Fruit fly (Drosophila melanogaster) whole organism, prepupa: Measurements from ENCODE around the gene Nuf2.

Experiments used
- Blimp-1 ChIP-seq: fragments of 200-800 bp; sonication (Bioruptor generic); optimal IDR thresholded peaks from 3 replicates; lab custom pipeline; 2017; ENCODE audit warnings: missing biosample characterization, missing genetic modification characterization, mild to moderate bottlenecking, moderate library complexity, missing genetic modification reagents
- CG10631 ChIP-seq: fragments of 200-800 bp; sonication (Bioruptor generic); optimal IDR thresholded peaks from 2 replicates; lab custom pipeline; 2016; ENCODE audit warnings: missing biosample characterization, missing genetic modification characterization
- CG10669 ChIP-seq: fragments of 200-800 bp; sonication (Bioruptor generic); optimal IDR thresholded peaks from 3 replicates; lab custom pipeline; 2018; ENCODE audit warnings: missing biosample characterization, mild to moderate bottlenecking, missing genetic modification characterization, moderate library complexity
- CG11294 ChIP-seq: fragments of 200-800 bp; sonication (Bioruptor generic); IDR thresholded peaks from 2 replicates; pipeline ENCODE4 v1.3.6; 2022; ENCODE audit warnings: missing biosample characterization, missing genetic modification characterization
- CG11762 ChIP-seq: fragments of 200-800 bp; sonication (Bioruptor generic); optimal IDR thresholded peaks from 3 replicates; lab custom pipeline; 2016; ENCODE audit warnings: missing biosample characterization, missing genetic modification characterization; ENCODE audit not compliant: insufficient read depth
- CG11902 ChIP-seq: fragments of 200-800 bp; sonication (Bioruptor generic); optimal IDR thresholded peaks from 3 replicates; lab custom pipeline; 2016; ENCODE audit warnings: missing biosample characterization, missing genetic modification characterization
- CG15336 ChIP-seq: fragments of 200-800 bp; sonication (Bioruptor generic); IDR thresholded peaks from 2 replicates; pipeline ENCODE4 v1.3.6; 2022; ENCODE audit warnings: missing biosample characterization, missing genetic modification characterization
- CG1621 ChIP-seq: fragments of 200-800 bp; sonication (Bioruptor generic); optimal IDR thresholded peaks from 3 replicates; lab custom pipeline; 2018; ENCODE audit warnings: missing biosample characterization, mild to moderate bottlenecking, missing genetic modification characterization
- CG16779 ChIP-seq: fragments of 200-800 bp; sonication (Bioruptor generic); optimal IDR thresholded peaks from 3 replicates; lab custom pipeline; 2017; ENCODE audit warnings: missing biosample characterization, mild to moderate bottlenecking, missing genetic modification characterization
- CG3032 ChIP-seq: fragments of 200-800 bp; optimal IDR thresholded peaks from 2 replicates; lab custom pipeline; 2019; ENCODE audit warnings: missing biosample characterization, mild to moderate bottlenecking, missing genetic modification characterization, moderate library complexity
- CG31627 ChIP-seq: fragments of 200-800 bp; sonication (Bioruptor generic); optimal IDR thresholded peaks from 3 replicates; lab custom pipeline; 2016; ENCODE audit warnings: missing biosample characterization, missing genetic modification characterization
- CG32006 ChIP-seq: fragments of 200-800 bp; sonication (Bioruptor generic); optimal IDR thresholded peaks from 3 replicates; lab custom pipeline; 2017; ENCODE audit warnings: missing biosample characterization, mild to moderate bottlenecking, missing genetic modification characterization
- CG3919 ChIP-seq: fragments of 200-800 bp; sonication (Bioruptor generic); optimal IDR thresholded peaks from 3 replicates; lab custom pipeline; 2016; ENCODE audit warnings: missing biosample characterization, missing genetic modification characterization
- CG6276 ChIP-seq: fragments of 200-800 bp; sonication (Bioruptor generic); optimal IDR thresholded peaks from 2 replicates; lab custom pipeline; 2017; ENCODE audit warnings: missing biosample characterization, mild to moderate bottlenecking, missing genetic modification characterization
- CG6792 ChIP-seq: fragments of 200-800 bp; sonication (Bioruptor generic); optimal IDR thresholded peaks from 3 replicates; lab custom pipeline; 2016; ENCODE audit warnings: missing biosample characterization, missing genetic modification characterization
- CG6808 ChIP-seq: fragments of 200-800 bp; sonication (Bioruptor generic); optimal IDR thresholded peaks from 3 replicates; lab custom pipeline; 2017; ENCODE audit warnings: missing biosample characterization, missing genetic modification characterization, mild to moderate bottlenecking, moderate library complexity, missing genetic modification reagents
- CG6854 ChIP-seq: fragments of 200-800 bp; sonication (Bioruptor generic); optimal IDR thresholded peaks from 2 replicates; lab custom pipeline; 2017; ENCODE audit warnings: missing biosample characterization, mild to moderate bottlenecking, missing genetic modification characterization
- CG7368 ChIP-seq: fragments of 200-800 bp; sonication (Bioruptor generic); optimal IDR thresholded peaks from 3 replicates; lab custom pipeline; 2016; ENCODE audit warnings: missing biosample characterization, missing genetic modification characterization
- CG8319 ChIP-seq: fragments of 200-800 bp; sonication (Bioruptor generic); optimal IDR thresholded peaks from 3 replicates; lab custom pipeline; 2016; ENCODE audit warnings: missing biosample characterization, missing genetic modification characterization
- CG8632 ChIP-seq: fragments of 200-800 bp; sonication (Bioruptor generic); optimal IDR thresholded peaks from 3 replicates; lab custom pipeline; 2016; ENCODE audit warnings: missing biosample characterization, missing genetic modification characterization
- CG9139 ChIP-seq: fragments of 200-800 bp; sonication (Bioruptor generic); optimal IDR thresholded peaks from 3 replicates; lab custom pipeline; 2017; ENCODE audit warnings: missing biosample characterization, mild to moderate bottlenecking, missing genetic modification characterization
- Eip78C ChIP-seq: fragments of 200-800 bp; sonication (Bioruptor generic); peaks from one replicate; lab custom pipeline; 2016; ENCODE audit warnings: missing biosample characterization, missing genetic modification characterization
- Eip93F ChIP-seq: fragments of 200-800 bp; sonication (Bioruptor generic); optimal IDR thresholded peaks from 2 replicates; lab custom pipeline; 2016; ENCODE audit warnings: missing biosample characterization, mild to moderate bottlenecking, missing genetic modification characterization
- Ets21C ChIP-seq: fragments of 200-800 bp; sonication (Bioruptor generic); optimal IDR thresholded peaks from 3 replicates; lab custom pipeline; 2016; ENCODE audit warnings: missing biosample characterization, missing genetic modification characterization
- Ets96B ChIP-seq: fragments of 200-800 bp; optimal IDR thresholded peaks from 2 replicates; lab custom pipeline; 2019; ENCODE audit warnings: missing biosample characterization, mild to moderate bottlenecking, missing genetic modification characterization, moderate library complexity
- Gug ChIP-seq: fragments of 200-800 bp; sonication (Bioruptor generic); IDR thresholded peaks from 2 replicates; pipeline ENCODE4 v1.3.6; 2022; ENCODE audit warnings: missing biosample characterization, missing genetic modification characterization
- Hr38 ChIP-seq: sonication (Bioruptor generic); optimal IDR thresholded peaks from 2 replicates; lab custom pipeline; 2016; ENCODE audit warnings: missing biosample characterization, missing genetic modification characterization
- Hr39 ChIP-seq: fragments of 200-800 bp; sonication (Bioruptor generic); optimal IDR thresholded peaks from 2 replicates; lab custom pipeline; 2016; ENCODE audit warnings: missing biosample characterization, missing genetic modification characterization
- Hr4 ChIP-seq: fragments of 200-800 bp; sonication (Bioruptor generic); optimal IDR thresholded peaks from 3 replicates; lab custom pipeline; 2016; ENCODE audit warnings: missing biosample characterization, missing genetic modification characterization
- Lpt ChIP-seq: fragments of 200-800 bp; sonication (Bioruptor generic); optimal IDR thresholded peaks from 3 replicates; lab custom pipeline; 2016; ENCODE audit warnings: missing biosample characterization, missing genetic modification characterization
- Met ChIP-seq: fragments of 200-800 bp; sonication (Bioruptor generic); optimal IDR thresholded peaks from 3 replicates; lab custom pipeline; 2016; ENCODE audit warnings: missing biosample characterization, missing genetic modification characterization
- OdsH ChIP-seq: fragments of 200-800 bp; sonication (Bioruptor generic); optimal IDR thresholded peaks from 3 replicates; lab custom pipeline; 2016; ENCODE audit warnings: missing biosample characterization, missing genetic modification characterization
- Smox ChIP-seq: fragments of 200-800 bp; sonication (Bioruptor generic); optimal IDR thresholded peaks from 3 replicates; lab custom pipeline; 2016; ENCODE audit warnings: missing biosample characterization, missing genetic modification characterization
- Sox102F ChIP-seq: fragments of 200-800 bp; sonication (Bioruptor generic); optimal IDR thresholded peaks from 2 replicates; lab custom pipeline; 2016; ENCODE audit warnings: missing biosample characterization, mild to moderate bottlenecking, missing genetic modification characterization
- Sox14 ChIP-seq: fragments of 200-800 bp; sonication (Bioruptor generic); optimal IDR thresholded peaks from 3 replicates; lab custom pipeline; 2016; ENCODE audit warnings: missing biosample characterization, missing genetic modification characterization
- Sox15 ChIP-seq: fragments of 200-800 bp; sonication (Bioruptor generic); optimal IDR thresholded peaks from 3 replicates; lab custom pipeline; 2016; ENCODE audit warnings: missing biosample characterization, missing genetic modification characterization
- achi ChIP-seq: fragments of 200-800 bp; sonication (Bioruptor generic); optimal IDR thresholded peaks from 3 replicates; lab custom pipeline; 2016; ENCODE audit warnings: missing biosample characterization, missing genetic modification characterization
- acj6 ChIP-seq: fragments of 200-800 bp; sonication (Bioruptor generic); optimal IDR thresholded peaks from 3 replicates; lab custom pipeline; 2016; ENCODE audit warnings: missing biosample characterization, missing genetic modification characterization
- cyc ChIP-seq: fragments of 200-800 bp; sonication (Bioruptor generic); optimal IDR thresholded peaks from 3 replicates; lab custom pipeline; 2016; ENCODE audit warnings: missing biosample characterization, missing genetic modification characterization
- dac ChIP-seq: fragments of 200-800 bp; sonication (Bioruptor generic); optimal IDR thresholded peaks from 2 replicates; lab custom pipeline; 2017; ENCODE audit warnings: missing biosample characterization, mild to moderate bottlenecking, missing genetic modification characterization
- dsx ChIP-seq: fragments of 200-800 bp; optimal IDR thresholded peaks from 3 replicates; lab custom pipeline; 2019; ENCODE audit warnings: missing biosample characterization, mild to moderate bottlenecking, missing genetic modification characterization, moderate library complexity; ENCODE audit not compliant: poor library complexity, severe bottlenecking
- eg ChIP-seq: fragments of 200-800 bp; sonication (Bioruptor generic); IDR thresholded peaks from 3 replicates; pipeline ENCODE4 v1.3.6; 2022; ENCODE audit warnings: missing biosample characterization, missing genetic modification characterization
- esn ChIP-seq: fragments of 200-800 bp; sonication (Bioruptor generic); optimal IDR thresholded peaks from 2 replicates; lab custom pipeline; 2016; ENCODE audit warnings: missing biosample characterization, mild to moderate bottlenecking, missing genetic modification characterization, moderate library complexity
- fd85E ChIP-seq: fragments of 200-800 bp; sonication (Bioruptor generic); optimal IDR thresholded peaks from 3 replicates; lab custom pipeline; 2016; ENCODE audit warnings: missing biosample characterization, missing genetic modification characterization
- fkh ChIP-seq: fragments of 200-800 bp; sonication (Bioruptor generic); optimal IDR thresholded peaks from 3 replicates; lab custom pipeline; 2017; ENCODE audit warnings: missing biosample characterization, mild to moderate bottlenecking, missing genetic modification characterization, moderate library complexity
- net ChIP-seq: fragments of 200-800 bp; sonication (Bioruptor generic); optimal IDR thresholded peaks from 3 replicates; lab custom pipeline; 2016; ENCODE audit warnings: missing biosample characterization, missing genetic modification characterization
- salr ChIP-seq, 2 experiments: fragments of 200-800 bp; sonication (Bioruptor generic); optimal IDR thresholded peaks; 3 replicates each; lab custom pipeline; 2016 to 2018; ENCODE audit warnings: missing biosample characterization in 2 of 2, missing genetic modification characterization in 2 of 2, mild to moderate bottlenecking in 1 of 2
- svp ChIP-seq: fragments of 200-800 bp; sonication (Bioruptor generic); peaks from one replicate; lab custom pipeline; 2016; ENCODE audit warnings: missing biosample characterization, missing genetic modification characterization
- vri ChIP-seq: fragments of 200-800 bp; sonication (Bioruptor generic); optimal IDR thresholded peaks from 3 replicates; lab custom pipeline; 2016; ENCODE audit warnings: missing biosample characterization, mild to moderate bottlenecking, missing genetic modification characterization

The Nuf2 gene

dm6 chr2L:7073011-7073410 is 7.4 kb upstream of the Nuf2 start (continued):
- TF ChIP-seq esn = no peak
- peak; percentile 13 for TF ChIP-seq CG3032
- peak; percentile 82 for TF ChIP-seq eg (GFP tag; lab: Robert Waterston, UW)
- no peak for TF ChIP-seq Sox15
- TF ChIP-seq CG10669 = peak; percentile 32
- TF ChIP-seq cyc (GFP tag; lab: Kevin White, UChicago) = no peak
- TF ChIP-seq net (GFP tag; lab: Kevin White, UChicago) = peak; percentile 26
- TF ChIP-seq CG11294 (GFP tag; lab: Robert Waterston, UW) = peak; percentile 58
- TF ChIP-seq achi (GFP tag; lab: Kevin White, UChicago) = peak; percentile 44
- TF ChIP-seq Hr4 (GFP tag; lab: Kevin White, UChicago) = peak; percentile 81
- peak; percentile 52 for TF ChIP-seq CG3919 (GFP tag; lab: Kevin White, UChicago)
- no peak for TF ChIP-seq Sox102F (GFP tag; lab: Kevin White, UChicago)
- peak; percentile 21 for TF ChIP-seq CG11762 (GFP tag; lab: Kevin White, UChicago)
- TF ChIP-seq CG9139 = no peak

- no peak for TF ChIP-seq CG3919 (GFP tag; lab: Kevin White, UChicago)
- TF ChIP-seq Ets96B (tag; lab: Kevin White, UChicago) = peak; percentile 66
- peak; percentile 56 for TF ChIP-seq CG6792 (GFP tag; lab: Kevin White, UChicago)
- TF ChIP-seq fkh (GFP tag; lab: Kevin White, UChicago) = no peak
- TF ChIP-seq svp = peak; percentile 73
- peak; percentile 60 for TF ChIP-seq OdsH
- no peak for TF ChIP-seq vri (GFP tag; lab: Kevin White, UChicago)
- TF ChIP-seq Eip78C (GFP tag; lab: Kevin White, UChicago) = peak; percentile 90
- TF ChIP-seq acj6 (GFP tag; lab: Kevin White, UChicago) = peak; percentile 59
- TF ChIP-seq Hr38 (GFP tag; lab: Kevin White, UChicago) = no peak
- TF ChIP-seq CG8319 (GFP tag; lab: Kevin White, UChicago) = peak; percentile 38
- no peak for TF ChIP-seq Eip93F
- TF ChIP-seq CG6276 (GFP tag; lab: Kevin White, UChicago) = no peak
- TF ChIP-seq CG11762 (GFP tag; lab: Kevin White, UChicago) = peak; percentile 25
- peak; percentile 56; the same call in 1 of the 2 replicates for TF ChIP-seq Gug
- peak; percentile 37 for TF ChIP-seq Met (GFP tag; lab: Kevin White, UChicago)
- no peak for TF ChIP-seq fd85E (GFP tag; lab: Kevin White, UChicago)
- TF ChIP-seq CG15336 = peak; percentile 66
- TF ChIP-seq Sox14 (GFP tag; lab: Kevin White, UChicago) = peak; percentile 60
- TF ChIP-seq CG9139 = peak; percentile 27
- TF ChIP-seq Ets21C (GFP tag; lab: Kevin White, UChicago) = no peak
- peak; percentile 65 for TF ChIP-seq achi (GFP tag; lab: Kevin White, UChicago)
- TF ChIP-seq CG31627 (GFP tag; lab: Kevin White, UChicago) = peak; percentile 4
- no peak for TF ChIP-seq dac (GFP tag; lab: Kevin White, UChicago)
- peak; percentile 26 for TF ChIP-seq Sox102F (GFP tag; lab: Kevin White, UChicago)
- TF ChIP-seq CG8632 (GFP tag; lab: Kevin White, UChicago) = peak; percentile 24
- TF ChIP-seq Lpt (GFP tag; lab: Kevin White, UChicago) = peak; percentile 52
- no peak for TF ChIP-seq CG6854 (GFP tag; lab: Kevin White, UChicago)
- peak; percentile 73 for TF ChIP-seq dsx (GFP tag; lab: Kevin White, UChicago)
- no peak for TF ChIP-seq CG16779 (tag; lab: Kevin White, UChicago)
- no peak for TF ChIP-seq CG32006 (GFP tag; lab: Kevin White, UChicago)
- peak; percentile 63 for TF ChIP-seq CG1621 (tag; lab: Kevin White, UChicago)
- peak; percentile 3 for TF ChIP-seq CG11902
- no peak for TF ChIP-seq Blimp-1 (GFP tag; lab: Kevin White, UChicago)
- TF ChIP-seq esn = no peak
- TF ChIP-seq Hr39 = no peak
- no peak for TF ChIP-seq Smox
- peak; percentile 61 for TF ChIP-seq CG7368
- TF ChIP-seq CG6808 (GFP tag; lab: Kevin White, UChicago) = peak; percentile 73
- peak; percentile 45 to 57 for TF ChIP-seq salr (GFP tag; optimal IDR thresholded peaks at IDR 0.05; lab: Kevin White, UChicago)
- peak; percentile 49 for TF ChIP-seq Hr4 (GFP tag; lab: Kevin White, UChicago)
- peak; percentile 67 for TF ChIP-seq CG3032
- TF ChIP-seq eg (GFP tag; lab: Robert Waterston, UW) = no peak
- TF ChIP-seq CG10631 (GFP tag; lab: Kevin White, UChicago) = peak; percentile 74
These were observed 6.2 kb upstream of the Nuf2 start for dm6 chr2L:7071862-7072261.
